Worm (Caenorhabditis elegans): ENCODE measurements around the gene pdf-1.

- TF ChIP-seq odd-2 (tag; optimal IDR thresholded peaks at IDR 0.05) (no peak), nhr-11 (tag; optimal IDR thresholded peaks at IDR 0.05) (no peak), fkh-10 (GFP tag; optimal IDR thresholded peaks at IDR 0.05) (no peak), hlh-8 (tag; optimal IDR thresholded peaks at IDR 0.05) (no peak), ceh-6 (GFP tag; optimal IDR thresholded peaks at IDR 0.05) (no peak), ttx-3 (tag; optimal IDR thresholded peaks at IDR 0.05) (no peak), hlh-13 (GFP tag; optimal IDR thresholded peaks at IDR 0.05) (no peak), sdc-2 (tag; optimal IDR thresholded peaks at IDR 0.05) (no peak), tbx-7 (tag; optimal IDR thresholded peaks at IDR 0.05) (no peak), ceh-31 (tag; optimal IDR thresholded peaks at IDR 0.05) (no peak), dve-1 (tag; optimal IDR thresholded peaks at IDR 0.05) (no peak)
These were observed 19.6 kb upstream of the pdf-1 start, which contains the start of gene byn-1 for ce11 chrIII:6931896-6932295.
